Fruit fly (Drosophila melanogaster) S2 (cell line): ENCODE results near the gene CG5104.

Experiments
- CG8478 ChIP-seq: fragments of >200 bp; optimal IDR thresholded peaks from 2 replicates; lab custom pipeline; 2018
- CTCF ChIP-seq, 2 experiments: fragments of >200 bp; optimal IDR thresholded peaks; 2 replicates each; lab custom pipeline; 2018

DNA sequence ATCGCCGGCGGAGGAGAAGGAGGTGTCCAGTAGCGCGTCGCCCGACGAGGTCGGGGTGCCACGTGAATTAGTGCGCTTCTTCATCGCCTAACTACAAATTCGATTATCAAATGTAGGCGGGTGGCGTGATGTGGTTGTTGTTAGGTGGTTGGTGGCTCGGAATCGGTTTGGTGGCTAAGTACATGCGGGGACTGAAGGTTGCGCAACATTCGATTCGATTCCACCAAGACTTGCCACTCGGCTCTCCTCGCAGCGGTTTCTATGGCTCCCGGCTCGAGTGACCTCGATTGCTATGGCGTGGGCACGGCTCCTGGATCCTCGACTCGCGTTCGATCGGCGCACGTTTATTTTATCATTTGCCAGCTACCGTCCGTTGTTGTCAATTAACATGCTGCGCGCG lies 4.9 kb downstream of the CG5104 start:
- no peak for TF ChIP-seq CG8478 (lab: Kevin White, UChicago)
- TF ChIP-seq CTCF (optimal IDR thresholded peaks at IDR 0.05; lab: Kevin White, UChicago) = no peak
